Worm (Caenorhabditis elegans): ENCODE results near the gene ceh-43.
A peak's percentile ranks its signal among the peaks of the same experiment; 100 is the strongest.

Gene ceh-43

ce11 chrIII:4456579-4456978 is 6.8 kb upstream of the ceh-43 start:
- TF ChIP-seq aly-1 (tag; optimal IDR thresholded peaks at IDR 0.05) (no peak), hmg-4 (GFP tag; optimal IDR thresholded peaks at IDR 0.05) (no peak), tra-4 (tag; optimal IDR thresholded peaks at IDR 0.05) (no peak), sea-1 (GFP tag; conservative IDR thresholded peaks at IDR 0.05) (no peak), hmbx-1 (tag; optimal IDR thresholded peaks at IDR 0.05) (no peak), F13C5.2 (tag; optimal IDR thresholded peaks at IDR 0.05) (no peak), ama-1 (optimal IDR thresholded peaks at IDR 0.05) (no peak), hnd-1 (tag; optimal IDR thresholded peaks at IDR 0.05) (no peak), pes-1 (GFP tag; IDR thresholded peaks at IDR 0.05) (no peak), tbx-37 (GFP tag; conservative IDR thresholded peaks at IDR 0.05) (no peak), flt-1 (GFP tag; IDR thresholded peaks at IDR 0.05) (no peak), ceh-36 (tag; optimal IDR thresholded peaks at IDR 0.05) (no peak), ets-7 (tag; optimal IDR thresholded peaks at IDR 0.05) (no peak), ceh-13 (GFP tag; optimal IDR thresholded peaks at IDR 0.05) (no peak), tbx-11 (GFP tag; IDR thresholded peaks at IDR 0.05) (no peak), B0310.2 (tag; optimal IDR thresholded peaks at IDR 0.05) (no peak), scrt-1 (GFP tag; IDR thresholded peaks at IDR 0.05) (no peak)

DNA sequence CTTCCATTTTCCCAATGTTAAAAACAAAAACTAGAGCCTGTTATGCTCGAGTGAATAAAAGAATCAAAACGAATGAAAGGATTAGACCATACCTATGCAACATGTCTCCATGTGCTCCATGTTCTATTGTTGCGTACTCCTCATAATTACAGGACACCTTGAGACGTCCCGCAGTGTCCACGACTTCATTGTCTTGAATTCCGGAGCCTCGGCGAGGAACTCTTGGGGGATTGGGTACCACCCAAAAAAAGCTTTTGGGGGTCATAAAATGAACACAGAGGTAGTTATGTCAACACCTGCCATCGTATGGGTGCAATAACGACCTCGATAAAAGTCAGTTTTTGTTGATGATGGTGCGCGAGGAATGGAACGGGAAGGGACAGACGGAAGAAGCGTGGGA is 5.2 kb upstream of the ceh-43 start:
- no peak for TF ChIP-seq hmg-4 (GFP tag; optimal IDR thresholded peaks at IDR 0.05)
- TF ChIP-seq aly-1 (tag; optimal IDR thresholded peaks at IDR 0.05) = peak; percentile 14

DNA sequence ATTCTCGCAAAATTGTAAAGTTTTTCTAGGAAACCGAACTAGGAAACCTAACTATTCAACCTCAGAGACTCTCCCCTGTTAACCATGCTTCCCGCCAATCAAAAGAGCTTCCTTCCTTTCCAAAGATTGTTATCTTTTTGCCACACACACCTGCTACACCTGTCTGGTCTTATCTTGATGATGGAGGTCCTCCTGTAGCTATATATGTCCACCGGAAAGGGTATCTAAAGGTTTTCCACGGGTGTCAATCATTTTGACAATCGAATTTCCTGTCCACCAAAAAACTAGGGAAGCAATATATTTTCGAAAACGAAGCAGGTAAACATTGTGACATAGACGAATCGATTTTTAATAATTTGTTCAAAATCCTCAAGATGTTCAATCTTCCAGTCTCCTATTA is 4.0 kb upstream of the ceh-43 start:
- no peak for TF ChIP-seq B0310.2 (tag; optimal IDR thresholded peaks at IDR 0.05)
- no peak for TF ChIP-seq aly-1 (tag; optimal IDR thresholded peaks at IDR 0.05)
- peak; percentile 30 for TF ChIP-seq ets-7 (tag; optimal IDR thresholded peaks at IDR 0.05)

DNA sequence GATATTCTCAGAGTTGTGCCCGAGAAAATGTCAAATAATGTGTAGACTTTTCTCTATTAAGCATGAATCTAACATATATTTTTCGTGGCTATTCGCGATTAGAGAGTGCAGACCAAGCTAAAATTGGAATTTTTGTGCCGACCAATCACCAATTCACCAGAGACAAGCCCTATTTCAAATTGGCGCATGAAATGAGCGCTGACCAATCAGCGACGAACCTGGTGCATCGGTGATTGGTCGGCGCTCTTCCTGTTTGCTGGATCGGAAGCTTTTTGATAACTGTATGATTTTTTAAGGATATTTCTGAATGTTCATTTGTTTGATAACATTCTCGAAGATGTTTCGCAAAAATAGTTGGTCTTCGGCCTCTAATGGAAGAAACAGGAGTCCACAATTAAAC is 3.6 kb upstream of the ceh-43 start:
- TF ChIP-seq ceh-36 (tag; optimal IDR thresholded peaks at IDR 0.05) (no peak), tbx-37 (GFP tag; conservative IDR thresholded peaks at IDR 0.05) (no peak)

ce11 chrIII:4452749-4453148 is 3.0 kb upstream of the ceh-43 start:
- TF ChIP-seq tbx-37 (GFP tag; conservative IDR thresholded peaks at IDR 0.05) (no peak), flt-1 (GFP tag; IDR thresholded peaks at IDR 0.05) (no peak), tbx-11 (GFP tag; IDR thresholded peaks at IDR 0.05) (no peak), scrt-1 (GFP tag; IDR thresholded peaks at IDR 0.05) (no peak), sea-1 (GFP tag; conservative IDR thresholded peaks at IDR 0.05) (no peak), ets-7 (tag; optimal IDR thresholded peaks at IDR 0.05) (no peak), pes-1 (GFP tag; IDR thresholded peaks at IDR 0.05) (no peak), hnd-1 (tag; optimal IDR thresholded peaks at IDR 0.05) (no peak), aly-1 (tag; optimal IDR thresholded peaks at IDR 0.05) (no peak), F13C5.2 (tag; optimal IDR thresholded peaks at IDR 0.05) (no peak), hmbx-1 (tag; optimal IDR thresholded peaks at IDR 0.05) (no peak), ama-1 (optimal IDR thresholded peaks at IDR 0.05) (no peak), ceh-13 (GFP tag; optimal IDR thresholded peaks at IDR 0.05) (no peak), B0310.2 (tag; optimal IDR thresholded peaks at IDR 0.05) (no peak), ceh-36 (tag; optimal IDR thresholded peaks at IDR 0.05) (no peak)

- TF ChIP-seq tbx-37 (GFP tag; conservative IDR thresholded peaks at IDR 0.05) = no peak
- peak; percentile 15 for TF ChIP-seq F13C5.2 (tag; optimal IDR thresholded peaks at IDR 0.05)
- peak; percentile 27 for TF ChIP-seq hmg-4 (GFP tag; optimal IDR thresholded peaks at IDR 0.05)
These were observed 1.2 kb upstream of the ceh-43 start for ce11 chrIII:4450773-4451423.

DNA sequence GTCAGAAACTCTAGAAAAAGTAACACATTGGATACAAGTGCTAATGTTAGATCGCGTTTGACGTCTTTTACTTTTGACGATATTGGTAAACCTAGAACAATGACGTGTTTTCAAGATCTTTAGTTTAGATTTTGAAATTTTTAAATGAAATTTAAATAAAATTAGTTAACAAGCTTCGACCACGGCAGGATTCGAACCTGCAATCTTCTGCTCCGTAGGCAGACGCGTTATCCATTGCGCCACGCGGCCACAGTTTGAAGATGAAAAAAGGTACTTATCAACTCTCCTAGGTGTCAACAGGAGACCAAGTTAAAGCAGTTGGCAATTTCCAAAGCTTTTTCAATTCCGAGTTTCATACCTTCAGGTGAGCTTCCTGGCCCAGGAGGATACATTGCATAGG is 386 bp downstream of the ceh-43 start:
- TF ChIP-seq flt-1 (GFP tag; IDR thresholded peaks at IDR 0.05) = no peak
- no peak for TF ChIP-seq B0310.2 (tag; optimal IDR thresholded peaks at IDR 0.05)
- TF ChIP-seq ceh-36 (tag; optimal IDR thresholded peaks at IDR 0.05) = no peak
- no peak for TF ChIP-seq hnd-1 (tag; optimal IDR thresholded peaks at IDR 0.05)
- TF ChIP-seq sea-1 (GFP tag; conservative IDR thresholded peaks at IDR 0.05) = no peak
- no peak for TF ChIP-seq ceh-13 (GFP tag; optimal IDR thresholded peaks at IDR 0.05)

- TF ChIP-seq scrt-1 (GFP tag; IDR thresholded peaks at IDR 0.05) (no peak), hnd-1 (tag; optimal IDR thresholded peaks at IDR 0.05) (no peak), ceh-36 (tag; optimal IDR thresholded peaks at IDR 0.05) (no peak), ama-1 (optimal IDR thresholded peaks at IDR 0.05) (no peak), hmbx-1 (tag; optimal IDR thresholded peaks at IDR 0.05) (no peak), aly-1 (tag; optimal IDR thresholded peaks at IDR 0.05) (no peak), flt-1 (GFP tag; IDR thresholded peaks at IDR 0.05) (no peak), sea-1 (GFP tag; conservative IDR thresholded peaks at IDR 0.05) (no peak), tbx-11 (GFP tag; IDR thresholded peaks at IDR 0.05) (no peak), F13C5.2 (tag; optimal IDR thresholded peaks at IDR 0.05) (no peak), ets-7 (tag; optimal IDR thresholded peaks at IDR 0.05) (no peak), tbx-37 (GFP tag; conservative IDR thresholded peaks at IDR 0.05) (no peak), pes-1 (GFP tag; IDR thresholded peaks at IDR 0.05) (no peak), hmg-4 (GFP tag; optimal IDR thresholded peaks at IDR 0.05) (no peak), B0310.2 (tag; optimal IDR thresholded peaks at IDR 0.05) (no peak), tra-4 (tag; optimal IDR thresholded peaks at IDR 0.05) (no peak), ceh-13 (GFP tag; optimal IDR thresholded peaks at IDR 0.05) (no peak)
These were observed 1.7 kb downstream of the ceh-43 start for ce11 chrIII:4448029-4448428.

DNA sequence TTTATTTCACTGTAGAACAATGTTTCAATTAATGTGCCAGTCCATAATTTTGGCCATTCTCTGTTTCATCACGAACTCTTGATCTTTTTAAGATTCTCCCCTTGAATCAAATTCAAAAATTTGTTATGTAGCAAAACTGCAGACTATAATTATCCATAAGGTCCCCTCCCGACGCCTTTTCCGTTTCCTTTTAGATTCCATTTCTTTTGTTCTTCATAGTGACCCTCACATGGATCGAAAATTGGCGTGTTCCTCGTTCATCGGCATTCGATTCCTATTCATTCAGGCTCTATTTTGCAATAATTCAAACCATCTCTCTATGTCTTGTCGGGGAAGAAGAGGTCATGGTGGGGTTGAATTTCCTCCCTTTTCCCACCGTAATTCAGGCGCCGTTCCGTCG is 5.3 kb downstream of the ceh-43 start:
- TF ChIP-seq tbx-37 (GFP tag; conservative IDR thresholded peaks at IDR 0.05) = no peak
